Worm (Caenorhabditis elegans) whole organism, L1 larva: ENCODE measurements around the gene C27D9.2.

Experiments used
- F16B12.6 ChIP-seq: fragments of 150-350 bp; optimal IDR thresholded peaks from 2 replicates; lab custom pipeline; 2014; ENCODE audit warnings: missing biosample characterization, missing genetic modification characterization
- alr-1 ChIP-seq: fragments of 200-800 bp; sonication (Bioruptor generic); optimal IDR thresholded peaks from 2 replicates; lab custom pipeline; 2018; ENCODE audit warnings: borderline replicate concordance, mild to moderate bottlenecking, missing genetic modification characterization, missing compliant biosample characterization
- aly-2 ChIP-seq: fragments of 150-350 bp; optimal IDR thresholded peaks from 2 replicates; lab custom pipeline; 2014; ENCODE audit warnings: missing biosample characterization, missing genetic modification characterization
- blmp-1 ChIP-seq: fragments of 150-350 bp; optimal IDR thresholded peaks from 2 replicates; lab custom pipeline; 2014; ENCODE audit warnings: missing biosample characterization, missing genetic modification characterization
- ceh-82 ChIP-seq, 3 experiments: fragments of 150-350 bp in 1 of 3; sonication (generic microtip) in 2 of 3; optimal IDR thresholded peaks; 2 replicates each; lab custom pipeline; 2014 to 2017; ENCODE audit warnings: missing biosample characterization in 3 of 3, missing genetic modification characterization in 3 of 3
- ces-1 ChIP-seq: fragments of 150-350 bp; optimal IDR thresholded peaks from 2 replicates; lab custom pipeline; 2014; ENCODE audit warnings: missing biosample characterization, missing genetic modification reagents, missing genetic modification characterization
- efl-1 ChIP-seq, 4 experiments: fragments of 150-350 bp; optimal IDR thresholded peaks in 3 of 4; peaks in 1 of 4; 1 replicate in 1 of 4; 2 replicates in 3 of 4; lab custom pipeline; 2014; ENCODE audit warnings: missing biosample characterization in 2 of 4, missing genetic modification characterization in 2 of 4, missing genetic modification reagents in 2 of 4
- elt-3 ChIP-seq, 6 experiments: fragments of 150-350 bp in 1 of 6; sonication (generic microtip); optimal IDR thresholded peaks; 2 replicates each; lab custom pipeline; 2017 to 2018; ENCODE audit warnings: missing biosample characterization in 6 of 6, missing genetic modification characterization in 6 of 6, inconsistent platforms in 1 of 6
- fkh-4 ChIP-seq: sonication (generic microtip); optimal IDR thresholded peaks from 2 replicates; lab custom pipeline; 2016; ENCODE audit warnings: missing compliant biosample characterization, missing genetic modification characterization, borderline replicate concordance
- fkh-8 ChIP-seq: sonication (generic microtip); optimal IDR thresholded peaks from 2 replicates; lab custom pipeline; 2016; ENCODE audit warnings: mild to moderate bottlenecking, missing genetic modification characterization, missing compliant biosample characterization
- hlh-4 ChIP-seq: sonication (generic microtip); optimal IDR thresholded peaks from 2 replicates; lab custom pipeline; 2016; ENCODE audit warnings: mild to moderate bottlenecking, missing genetic modification characterization, missing compliant biosample characterization
- irx-1 ChIP-seq: sonication (generic microtip); optimal IDR thresholded peaks from 2 replicates; lab custom pipeline; 2016; ENCODE audit warnings: missing genetic modification characterization, missing compliant biosample characterization
- jun-1 ChIP-seq: fragments of 150-350 bp; optimal IDR thresholded peaks from 2 replicates; lab custom pipeline; 2014; ENCODE audit warnings: missing biosample characterization, missing genetic modification reagents, missing genetic modification characterization
- lin-14 ChIP-seq: fragments of 200-800 bp; sonication (Bioruptor generic); optimal IDR thresholded peaks from 2 replicates; lab custom pipeline; 2018; ENCODE audit warnings: mild to moderate bottlenecking, missing genetic modification characterization, moderate library complexity, missing compliant biosample characterization
- lin-35 ChIP-seq, 2 experiments: fragments of 150-350 bp; optimal IDR thresholded peaks; 2 replicates each; lab custom pipeline; 2014; ENCODE audit warnings: missing biosample characterization in 2 of 2, missing genetic modification characterization in 2 of 2, missing genetic modification reagents in 2 of 2
- lin-39 ChIP-seq: fragments of 150-350 bp; optimal IDR thresholded peaks from 2 replicates; lab custom pipeline; 2014; ENCODE audit warnings: missing biosample characterization, missing genetic modification reagents, missing genetic modification characterization
- lsy-2 ChIP-seq, 2 experiments: fragments of 150-350 bp; optimal IDR thresholded peaks; 2 replicates each; lab custom pipeline; 2014; ENCODE audit warnings: missing biosample characterization in 2 of 2, missing genetic modification characterization in 2 of 2
- nhr-12 ChIP-seq: sonication (generic microtip); optimal IDR thresholded peaks from 2 replicates; lab custom pipeline; 2017; ENCODE audit warnings: missing biosample characterization, missing genetic modification characterization
- nhr-19 ChIP-seq: fragments of 200-800 bp; sonication (Bioruptor generic); conservative IDR thresholded peaks from 2 replicates; pipeline ENCODE4 v1.3.6; 2022; ENCODE audit warnings: missing genetic modification characterization, missing compliant biosample characterization
- nhr-20 ChIP-seq: sonication (generic microtip); optimal IDR thresholded peaks from 2 replicates; lab custom pipeline; 2016; ENCODE audit warnings: mild to moderate bottlenecking, missing genetic modification characterization, missing compliant biosample characterization
- nhr-237 ChIP-seq: fragments of 150-350 bp; optimal IDR thresholded peaks from 2 replicates; lab custom pipeline; 2014; ENCODE audit warnings: missing biosample characterization, missing genetic modification characterization
- nhr-28 ChIP-seq: fragments of 150-350 bp; optimal IDR thresholded peaks from 2 replicates; lab custom pipeline; 2014; ENCODE audit warnings: missing biosample characterization, missing genetic modification characterization
- nhr-71 ChIP-seq: sonication (generic microtip); optimal IDR thresholded peaks from 2 replicates; lab custom pipeline; 2016; ENCODE audit warnings: mild to moderate bottlenecking, missing genetic modification characterization, moderate library complexity, missing compliant biosample characterization
- nhr-85 ChIP-seq: sonication (generic microtip); peaks from one replicate; lab custom pipeline; 2016; ENCODE audit warnings: missing genetic modification characterization, inconsistent platforms, missing compliant biosample characterization
- pag-3 ChIP-seq: sonication (generic microtip); optimal IDR thresholded peaks from 2 replicates; lab custom pipeline; 2017; ENCODE audit warnings: missing genetic modification characterization, mild to moderate bottlenecking, missing compliant biosample characterization, antibody characterized with exemption, borderline replicate concordance; ENCODE audit not compliant: insufficient read depth
- pqm-1 ChIP-seq: sonication (generic microtip); optimal IDR thresholded peaks from 3 replicates; lab custom pipeline; 2017; ENCODE audit warnings: missing biosample characterization, missing genetic modification characterization
- snu-23 ChIP-seq: sonication (generic microtip); optimal IDR thresholded peaks from 2 replicates; lab custom pipeline; 2016; ENCODE audit warnings: missing genetic modification characterization, missing compliant biosample characterization
- sptf-1 ChIP-seq: fragments of 150-350 bp; optimal IDR thresholded peaks from 2 replicates; lab custom pipeline; 2014; ENCODE audit warnings: missing biosample characterization, missing genetic modification characterization
- sup-37 ChIP-seq: fragments of 200-800 bp; sonication (Bioruptor generic); optimal IDR thresholded peaks from 2 replicates; lab custom pipeline; 2018; ENCODE audit warnings: mild to moderate bottlenecking, missing genetic modification characterization, missing compliant biosample characterization
- unc-98 ChIP-seq: fragments of 200-800 bp; sonication (Bioruptor generic); IDR thresholded peaks from 2 replicates; pipeline ENCODE4 v1.3.6; 2022; ENCODE audit warnings: missing genetic modification characterization, missing compliant biosample characterization
- vab-15 ChIP-seq: sonication (generic microtip); optimal IDR thresholded peaks from 2 replicates; lab custom pipeline; 2017; ENCODE audit warnings: missing genotype, mild to moderate bottlenecking, missing genetic modification characterization, missing compliant biosample characterization
- zip-4 ChIP-seq: fragments of 200-800 bp; sonication (Bioruptor generic); optimal IDR thresholded peaks from 2 replicates; lab custom pipeline; 2018; ENCODE audit warnings: mild to moderate bottlenecking, missing genetic modification characterization, moderate library complexity, missing compliant biosample characterization

Gene C27D9.2

ce11 chrII:4762574-4763285 lies 6.1 kb upstream of the C27D9.2 start, which contains the start of gene F26G1.2 (continued):
- TF ChIP-seq efl-1 (optimal IDR thresholded peaks at IDR 0.05; lab: Kevin White, UChicago) (no peak), efl-1 (GFP tag; optimal IDR thresholded peaks at IDR 0.05 in 1 of 2; lab: Kevin White, UChicago) (peak in 1 of 2 experiments; percentile 90)

DNA sequence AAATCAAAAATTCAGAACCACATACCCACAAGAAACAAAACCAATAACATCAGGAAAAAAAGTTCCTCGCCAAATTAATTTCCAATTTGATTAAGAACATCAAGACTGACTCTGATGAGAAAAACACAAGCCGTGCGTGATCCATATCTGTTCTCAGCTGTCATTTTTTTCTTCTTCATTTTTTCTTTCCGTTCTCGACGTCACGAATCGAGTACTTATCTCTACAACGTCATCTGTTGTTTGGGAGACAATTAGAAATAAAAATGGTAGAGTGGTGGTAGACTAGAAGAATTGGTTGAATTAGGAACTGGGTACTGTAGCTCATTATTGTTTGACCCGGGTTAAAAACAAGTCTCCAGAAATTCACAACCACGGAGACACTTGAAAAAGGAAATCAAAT lies 4.4 kb upstream of the C27D9.2 start:
- TF ChIP-seq fkh-8, result no peak
- TF ChIP-seq nhr-71 (tag; lab: Kevin White, UChicago), result peak; percentile 31
- TF ChIP-seq unc-98, result no peak
- peak; percentile 93 for TF ChIP-seq nhr-85 (tag; lab: Kevin White, UChicago)
- peak; percentile 48 for TF ChIP-seq nhr-20 (tag; lab: Kevin White, UChicago)
- no peak for TF ChIP-seq ceh-82 (tag; optimal IDR thresholded peaks at IDR 0.05; lab: Kevin White, UChicago)
- no peak for TF ChIP-seq jun-1
- TF ChIP-seq aly-2 (tag; lab: Kevin White, UChicago), result no peak
- TF ChIP-seq lsy-2 (tag; optimal IDR thresholded peaks at IDR 0.05; lab: Kevin White, UChicago), result peak in 1 of 2 experiments; percentile 38
- peak in 1 of 2 experiments; percentile 4 for TF ChIP-seq lin-35 (GFP tag; optimal IDR thresholded peaks at IDR 0.05; lab: Kevin White, UChicago)
- no peak for TF ChIP-seq pag-3 (tag; lab: Kevin White, UChicago)
- no peak for TF ChIP-seq hlh-4 (tag; lab: Kevin White, UChicago)
- no peak for TF ChIP-seq sptf-1 (tag; lab: Kevin White, UChicago)
- TF ChIP-seq fkh-4 (tag; lab: Kevin White, UChicago), result no peak
- no peak for TF ChIP-seq nhr-12 (tag; lab: Kevin White, UChicago)
- TF ChIP-seq snu-23 (GFP tag; lab: Kevin White, UChicago), result peak; percentile 9
- TF ChIP-seq nhr-237 (tag; lab: Kevin White, UChicago), result no peak
- TF ChIP-seq blmp-1 (tag; lab: Kevin White, UChicago), result peak; percentile 36
- TF ChIP-seq lin-14 (GFP tag; lab: Kevin White, UChicago), result peak; percentile 37

DNA sequence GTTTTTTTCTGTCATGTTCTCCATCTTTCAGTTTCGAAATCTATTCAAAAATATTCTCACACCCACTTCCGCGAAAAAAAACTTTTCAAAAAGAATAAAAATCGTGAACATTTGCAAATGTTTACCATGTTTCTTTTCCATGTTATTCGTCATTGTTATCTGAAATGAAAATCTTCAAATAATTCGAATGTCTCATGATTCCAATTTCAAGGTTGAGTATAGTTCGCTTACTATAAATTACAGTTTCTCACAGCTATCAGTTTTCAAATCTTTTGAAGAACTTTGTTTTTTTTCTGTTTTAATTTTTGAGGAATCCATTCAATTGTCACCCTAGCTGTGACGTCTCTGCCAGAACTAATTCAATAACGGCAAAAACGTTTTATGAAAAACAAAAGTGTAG lies 3.2 kb upstream of the C27D9.2 start:
- peak; percentile 53 for TF ChIP-seq lin-14 (GFP tag; lab: Kevin White, UChicago)
- TF ChIP-seq nhr-85 (tag; lab: Kevin White, UChicago), result peak; percentile 91
- TF ChIP-seq pqm-1 (tag; lab: Kevin White, UChicago), result no peak
- TF ChIP-seq nhr-71 (tag; lab: Kevin White, UChicago), result peak; percentile 13
- peak; percentile 50 for TF ChIP-seq nhr-20 (tag; lab: Kevin White, UChicago)
- TF ChIP-seq F16B12.6, result no peak
- no peak for TF ChIP-seq irx-1 (tag; lab: Kevin White, UChicago)
- no peak for TF ChIP-seq nhr-19 (GFP tag; lab: Robert Waterston, UW)
- TF ChIP-seq, all 84 proteins: peak for 4

DNA sequence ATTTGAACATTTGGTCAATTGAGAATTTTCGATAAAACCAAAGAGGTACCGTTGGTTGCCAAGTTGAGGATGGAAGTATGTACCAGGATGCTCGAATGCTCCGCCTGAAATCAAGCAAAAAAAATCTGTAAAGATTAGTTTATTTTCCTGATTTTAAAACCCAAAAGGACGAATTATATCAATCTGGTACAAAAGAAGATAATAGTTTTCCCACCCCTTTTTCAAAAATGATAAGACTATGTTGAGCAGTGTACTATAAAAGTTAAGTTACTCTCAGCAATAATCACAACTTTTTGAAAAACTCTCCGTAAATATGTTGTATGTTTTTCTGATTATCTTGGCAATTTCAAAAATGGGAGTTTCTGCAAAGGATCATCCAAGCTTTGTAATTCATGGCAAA lies 1.8 kb upstream of the C27D9.2 start, which contains the start of gene F26G1.3:
Gene F26G1.3 (plus strand): TSS at position 301 of the 400 bp plus-strand sequence.
- TF ChIP-seq zip-4 (GFP tag; lab: Kevin White, UChicago) (no peak), hlh-4 (tag; lab: Kevin White, UChicago) (no peak), snu-23 (GFP tag; lab: Kevin White, UChicago) (no peak), nhr-237 (tag; lab: Kevin White, UChicago) (no peak), efl-1 (optimal IDR thresholded peaks at IDR 0.05; lab: Kevin White, UChicago) (no peak), efl-1 (GFP tag; optimal IDR thresholded peaks at IDR 0.05 in 1 of 2; lab: Kevin White, UChicago) (no peak), vab-15 (no peak), nhr-28 (tag; lab: Kevin White, UChicago) (no peak), sup-37 (no peak), lin-39 (no peak), ces-1 (GFP tag; lab: Kevin White, UChicago) (no peak), alr-1 (no peak), lsy-2 (tag; optimal IDR thresholded peaks at IDR 0.05; lab: Kevin White, UChicago) (no peak), aly-2 (tag; lab: Kevin White, UChicago) (no peak), elt-3 (tag; optimal IDR thresholded peaks at IDR 0.05; lab: Kevin White, UChicago) (no peak)
